Fruit fly (Drosophila melanogaster) whole organism, adult: ENCODE measurements around the gene Mur2B.
A peak's percentile ranks its signal among the peaks of the same experiment; 100 is the strongest.

Source experiments
- CG11617 ChIP-seq: fragments of 200-800 bp; sonication (Bioruptor generic); optimal IDR thresholded peaks from 2 replicates; lab custom pipeline; 2017; ENCODE audit warnings: mild to moderate bottlenecking, missing biosample characterization, missing genetic modification reagents, missing genetic modification characterization
- CG12768 ChIP-seq: fragments of 200-800 bp; sonication (Bioruptor generic); optimal IDR thresholded peaks from 2 replicates; lab custom pipeline; 2017; ENCODE audit warnings: missing biosample characterization, missing genetic modification characterization, mild to moderate bottlenecking, moderate library complexity, missing genetic modification reagents
- CG14711 ChIP-seq: fragments of 200-800 bp; sonication (Bioruptor generic); optimal IDR thresholded peaks from 2 replicates; lab custom pipeline; 2018; ENCODE audit warnings: missing biosample characterization, mild to moderate bottlenecking, missing genetic modification characterization, moderate library complexity
- CG1620 ChIP-seq: fragments of 200-800 bp; sonication (Bioruptor generic); optimal IDR thresholded peaks from 2 replicates; lab custom pipeline; 2016; ENCODE audit warnings: missing biosample characterization, missing genetic modification characterization
- CG33017 ChIP-seq: fragments of 200-800 bp; sonication (Bioruptor generic); optimal IDR thresholded peaks from 2 replicates; lab custom pipeline; 2018; ENCODE audit warnings: missing biosample characterization, mild to moderate bottlenecking, missing genetic modification characterization, moderate library complexity
- CG5204 ChIP-seq: fragments of 200-800 bp; sonication (Bioruptor generic); optimal IDR thresholded peaks from 2 replicates; lab custom pipeline; 2016; ENCODE audit warnings: missing biosample characterization, missing genetic modification characterization
- CG7045 ChIP-seq: fragments of 200-800 bp; sonication (Bioruptor generic); optimal IDR thresholded peaks from 2 replicates; lab custom pipeline; 2017; ENCODE audit warnings: missing biosample characterization, mild to moderate bottlenecking, missing genetic modification characterization
- CG7101 ChIP-seq: fragments of 200-800 bp; sonication (Bioruptor generic); optimal IDR thresholded peaks from 2 replicates; lab custom pipeline; 2018; ENCODE audit warnings: missing biosample characterization, mild to moderate bottlenecking, missing genetic modification characterization, moderate library complexity
- Clk ChIP-seq: fragments of 200-800 bp; sonication (Bioruptor generic); optimal IDR thresholded peaks from 2 replicates; lab custom pipeline; 2017; ENCODE audit warnings: missing biosample characterization, missing genetic modification characterization
- Crg-1 ChIP-seq: fragments of 200-800 bp; sonication (Bioruptor generic); optimal IDR thresholded peaks from 2 replicates; lab custom pipeline; 2016; ENCODE audit warnings: missing biosample characterization, missing genetic modification characterization
- Hr96 ChIP-seq: fragments of 200-800 bp; sonication (Bioruptor generic); optimal IDR thresholded peaks from 2 replicates; lab custom pipeline; 2016; ENCODE audit warnings: missing biosample characterization, missing genetic modification characterization
- Mnt ChIP-seq: fragments of 200-800 bp; sonication (Bioruptor generic); optimal IDR thresholded peaks from 2 replicates; lab custom pipeline; 2016; ENCODE audit warnings: missing biosample characterization, mild to moderate bottlenecking, missing genetic modification characterization
- bab1 ChIP-seq: fragments of 200-800 bp; sonication (Bioruptor generic); optimal IDR thresholded peaks from 3 replicates; lab custom pipeline; 2019; ENCODE audit warnings: missing biosample characterization, mild to moderate bottlenecking, missing genetic modification characterization, moderate library complexity
- cic ChIP-seq: fragments of 200-800 bp; sonication (Bioruptor generic); optimal IDR thresholded peaks from 2 replicates; lab custom pipeline; 2017; ENCODE audit warnings: missing biosample characterization, mild to moderate bottlenecking, missing genetic modification characterization, moderate library complexity
- cnc ChIP-seq, 2 experiments: fragments of >200 bp; optimal IDR thresholded peaks; 2 replicates each; lab custom pipeline; 2017
- kay ChIP-seq: fragments of 200-800 bp; sonication (Bioruptor generic); peaks from one replicate; lab custom pipeline; 2016; ENCODE audit warnings: missing biosample characterization, missing genetic modification characterization, borderline replicate concordance
- ovo ChIP-seq: fragments of 200-800 bp; sonication (Bioruptor generic); optimal IDR thresholded peaks from 2 replicates; lab custom pipeline; 2016; ENCODE audit warnings: missing biosample characterization, missing genetic modification characterization
- pad ChIP-seq: fragments of 200-800 bp; sonication (Bioruptor generic); optimal IDR thresholded peaks from 3 replicates; lab custom pipeline; 2017; ENCODE audit warnings: missing biosample characterization, missing genetic modification characterization, mild to moderate bottlenecking, moderate library complexity, missing genetic modification reagents
- tj ChIP-seq: fragments of 200-800 bp; sonication (Bioruptor generic); optimal IDR thresholded peaks from 3 replicates; lab custom pipeline; 2017; ENCODE audit warnings: missing biosample characterization, mild to moderate bottlenecking, missing genetic modification characterization, moderate library complexity
- toe ChIP-seq: fragments of 200-800 bp; sonication (Bioruptor generic); optimal IDR thresholded peaks from 2 replicates; lab custom pipeline; 2016; ENCODE audit warnings: missing biosample characterization, missing genetic modification characterization

Gene Mur2B

DNA sequence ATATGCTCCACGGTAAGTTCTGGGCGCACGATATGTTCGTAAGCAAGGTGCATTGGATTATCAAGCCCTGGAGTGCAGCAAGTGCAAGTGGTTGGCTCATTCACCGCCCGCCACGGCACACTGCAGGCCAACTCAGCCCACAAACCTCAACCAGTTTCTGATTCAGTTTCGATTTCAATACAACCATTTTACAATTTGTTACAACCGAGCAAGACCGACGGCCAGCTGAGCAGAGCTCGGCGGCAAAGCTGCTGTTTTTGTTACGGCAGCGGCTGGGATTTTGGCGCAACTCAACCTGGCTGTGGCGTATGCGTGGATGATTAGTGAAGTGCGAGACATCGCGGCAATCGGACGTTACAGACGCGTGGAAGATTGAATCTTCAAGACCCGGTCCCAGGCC, 17.7 kb upstream of the Mur2B start, which contains the start of gene b6:
Gene b6 (plus strand): TSS at position 320 of the 400 bp plus-strand sequence.
- no peak for TF ChIP-seq cnc (optimal IDR thresholded peaks at IDR 0.05; lab: Kevin White, UChicago)
- no peak for TF ChIP-seq toe
- no peak for TF ChIP-seq CG7101 (tag; lab: Kevin White, UChicago)
- no peak for TF ChIP-seq tj
- TF ChIP-seq Hr96 (GFP tag; lab: Kevin White, UChicago) = no peak
- TF ChIP-seq Clk (GFP tag; lab: Kevin White, UChicago) = no peak

DNA sequence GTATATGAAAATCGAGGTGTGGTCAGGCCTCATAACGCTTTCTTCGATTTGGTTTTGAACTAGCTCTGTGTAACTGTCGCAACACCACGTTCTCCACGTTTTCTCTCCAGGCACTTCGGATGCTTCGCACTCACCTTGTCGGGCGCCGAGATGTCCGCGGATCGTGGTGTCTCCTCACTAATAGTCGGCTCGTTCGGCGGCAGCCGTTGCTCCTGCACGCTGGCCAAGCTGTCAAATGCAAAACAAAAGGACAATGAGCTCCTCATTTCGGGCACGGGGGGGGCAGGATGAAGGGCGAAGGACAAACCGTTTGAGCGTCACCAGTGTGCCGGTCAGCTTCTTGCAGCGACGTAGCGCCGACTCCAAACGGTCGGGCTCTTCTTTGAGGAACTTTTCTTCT, 12.7 kb upstream of the Mur2B start, which contains the start of gene CG14797:
Gene CG14797 (plus strand): TSS at position 301 of the 400 bp plus-strand sequence.
- TF ChIP-seq Crg-1 (GFP tag; lab: Kevin White, UChicago) (no peak), tj (no peak), cic (GFP tag; lab: Kevin White, UChicago) (no peak), pad (GFP tag; lab: Kevin White, UChicago) (no peak), toe (no peak), CG12768 (GFP tag; lab: Kevin White, UChicago) (no peak), Mnt (GFP tag; lab: Kevin White, UChicago) (no peak), CG5204 (no peak), cnc (optimal IDR thresholded peaks at IDR 0.05; lab: Kevin White, UChicago) (no peak), CG1620 (GFP tag; lab: Kevin White, UChicago) (no peak)

DNA sequence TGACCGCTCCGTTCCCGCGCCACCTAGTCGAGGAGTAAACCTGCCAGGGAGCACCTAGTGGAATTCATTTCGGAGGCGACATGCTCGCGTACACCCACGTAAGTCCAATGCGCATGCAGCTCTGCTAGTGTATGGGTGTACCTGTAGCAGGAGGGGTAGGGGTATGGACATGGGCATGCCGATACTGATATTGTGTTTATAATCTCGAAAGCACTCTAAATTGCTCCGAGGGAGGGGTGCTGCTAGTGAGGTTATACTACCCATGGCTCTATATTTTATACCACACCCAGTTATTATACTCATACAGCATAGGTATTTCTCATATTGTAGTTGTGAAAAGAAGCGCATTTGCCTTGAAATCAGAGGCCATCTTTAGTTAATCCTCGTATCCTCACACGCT, 1.3 kb upstream of the Mur2B start:
- TF ChIP-seq Mnt (GFP tag; lab: Kevin White, UChicago) (peak; percentile 57), CG33017 (tag; lab: Kevin White, UChicago) (no peak), pad (GFP tag; lab: Kevin White, UChicago) (no peak), CG7101 (tag; lab: Kevin White, UChicago) (peak; percentile 6), bab1 (GFP tag; lab: Kevin White, UChicago) (no peak), Hr96 (GFP tag; lab: Kevin White, UChicago) (no peak), CG11617 (GFP tag; lab: Kevin White, UChicago) (no peak), cic (GFP tag; lab: Kevin White, UChicago) (no peak), CG1620 (GFP tag; lab: Kevin White, UChicago) (no peak)

DNA sequence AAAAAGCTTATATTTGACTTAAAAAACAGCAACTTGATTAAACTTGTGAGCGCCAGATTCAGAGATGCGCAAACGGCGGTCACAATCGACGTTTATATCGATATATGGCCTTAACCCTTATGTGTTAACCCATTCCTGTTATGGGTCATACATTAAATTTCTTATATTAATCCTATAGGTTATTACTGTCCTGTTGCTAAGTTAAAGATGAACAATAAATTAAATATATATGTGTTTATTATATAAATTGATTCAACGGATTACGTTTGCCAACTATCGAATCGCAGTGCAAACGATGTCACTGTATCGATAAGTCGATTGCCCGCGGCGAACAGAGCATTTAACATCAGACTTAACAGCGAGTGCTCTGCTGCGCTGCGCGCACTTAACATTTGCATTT, 626 bp upstream of the Mur2B start, which contains the start of the genes CG3740 and hfw:
Gene CG3740 (minus strand): TSS at position 84 of the 400 bp plus-strand sequence.
Gene hfw (plus strand): TSS at position 357 of the 400 bp plus-strand sequence.
- TF ChIP-seq Mnt (GFP tag; lab: Kevin White, UChicago) (peak; percentile 48), cic (GFP tag; lab: Kevin White, UChicago) (no peak), Crg-1 (GFP tag; lab: Kevin White, UChicago) (peak; percentile 10), Clk (GFP tag; lab: Kevin White, UChicago) (no peak), CG7101 (tag; lab: Kevin White, UChicago) (peak; percentile 80), ovo (peak; percentile 32), pad (GFP tag; lab: Kevin White, UChicago) (peak; percentile 45), CG33017 (tag; lab: Kevin White, UChicago) (peak; percentile 51), CG12768 (GFP tag; lab: Kevin White, UChicago) (peak; percentile 29), CG11617 (GFP tag; lab: Kevin White, UChicago) (peak; percentile 62), CG1620 (GFP tag; lab: Kevin White, UChicago) (peak; percentile 50), CG5204 (no peak), CG7045 (GFP tag; lab: Kevin White, UChicago) (peak; percentile 13), CG14711 (tag; lab: Kevin White, UChicago) (peak; percentile 70), tj (peak; percentile 19), toe (peak; percentile 27), bab1 (GFP tag; lab: Kevin White, UChicago) (peak; percentile 82), Hr96 (GFP tag; lab: Kevin White, UChicago) (peak; percentile 13), kay (GFP tag; lab: Kevin White, UChicago) (no peak), cnc (optimal IDR thresholded peaks at IDR 0.05; lab: Kevin White, UChicago) (no peak)

DNA sequence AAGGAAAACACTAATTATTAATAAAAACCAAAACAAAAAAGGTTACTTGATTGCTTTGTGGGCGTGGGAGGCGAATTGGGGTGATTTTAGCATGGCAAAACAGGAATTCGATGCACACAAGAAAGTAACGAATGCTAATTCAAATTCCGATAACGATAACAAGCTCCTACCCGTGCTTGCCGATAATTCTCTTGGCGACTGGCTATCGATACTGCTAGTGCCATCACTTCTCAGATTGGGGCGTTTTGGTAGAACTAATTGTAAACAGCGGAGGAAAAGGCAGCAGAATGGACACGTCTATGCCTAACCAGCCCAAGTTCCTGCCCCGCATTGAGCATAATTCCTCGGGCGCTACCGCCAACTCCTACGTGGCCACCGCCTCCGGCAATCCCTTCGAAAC, 3.8 kb downstream of the Mur2B start, which contains the start of gene dor:
Gene dor (plus strand): TSS at position 217 of the 400 bp plus-strand sequence.
- TF ChIP-seq bab1 (GFP tag; lab: Kevin White, UChicago) (peak; percentile 24), CG1620 (GFP tag; lab: Kevin White, UChicago) (no peak), ovo (no peak), CG12768 (GFP tag; lab: Kevin White, UChicago) (no peak)

DNA sequence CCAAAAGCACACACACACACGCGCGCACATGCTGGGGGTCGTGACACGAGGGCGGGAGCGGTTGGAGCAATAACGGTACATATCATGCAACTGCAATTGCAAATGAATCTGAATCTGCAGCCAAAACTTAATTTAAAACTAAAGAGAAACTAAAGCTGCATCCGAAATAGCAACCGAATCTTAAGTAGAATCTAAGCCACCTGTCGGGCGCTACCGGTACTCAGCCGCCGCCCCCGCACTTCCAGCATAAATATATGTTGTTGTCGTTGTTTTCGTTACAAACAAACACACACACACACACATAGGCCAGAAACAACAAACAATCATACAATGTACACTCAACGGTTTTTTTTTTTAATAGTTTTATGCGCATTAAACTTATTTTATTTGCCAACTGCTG, 8.3 kb downstream of the Mur2B start:
- TF ChIP-seq CG12768 (GFP tag; lab: Kevin White, UChicago) (no peak), ovo (no peak), Crg-1 (GFP tag; lab: Kevin White, UChicago) (no peak), CG33017 (tag; lab: Kevin White, UChicago) (no peak), toe (no peak), Hr96 (GFP tag; lab: Kevin White, UChicago) (no peak), CG7101 (tag; lab: Kevin White, UChicago) (no peak)

DNA sequence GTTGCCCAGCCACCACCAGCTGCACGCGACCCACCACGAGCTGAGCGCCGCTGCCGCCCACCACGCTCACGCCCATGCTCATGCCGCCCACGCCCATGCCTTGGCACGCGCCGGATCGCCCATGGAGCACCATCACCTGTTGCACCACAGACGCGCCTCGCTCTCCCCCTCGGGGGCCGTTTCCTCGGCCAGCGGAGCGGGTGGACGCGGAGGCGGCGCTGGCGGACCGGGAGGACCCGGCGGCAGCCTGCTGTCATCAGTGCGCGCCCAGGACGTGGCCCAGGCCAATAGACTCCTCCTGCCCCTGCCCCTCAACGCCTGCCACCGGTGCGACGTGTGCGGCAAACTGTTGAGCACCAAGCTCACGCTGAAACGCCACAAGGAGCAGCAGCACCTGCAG, 20.7 kb downstream of the Mur2B start:
- TF ChIP-seq CG11617 (GFP tag; lab: Kevin White, UChicago) = no peak
- TF ChIP-seq CG1620 (GFP tag; lab: Kevin White, UChicago) = no peak
- TF ChIP-seq CG33017 (tag; lab: Kevin White, UChicago) = no peak
- no peak for TF ChIP-seq Clk (GFP tag; lab: Kevin White, UChicago)
- TF ChIP-seq kay (GFP tag; lab: Kevin White, UChicago) = no peak
- TF ChIP-seq Crg-1 (GFP tag; lab: Kevin White, UChicago) = no peak
- TF ChIP-seq CG7101 (tag; lab: Kevin White, UChicago) = no peak
- TF ChIP-seq CG14711 (tag; lab: Kevin White, UChicago) = no peak
- no peak for TF ChIP-seq pad (GFP tag; lab: Kevin White, UChicago)
- TF ChIP-seq CG7045 (GFP tag; lab: Kevin White, UChicago) = no peak
- TF ChIP-seq Mnt (GFP tag; lab: Kevin White, UChicago) = no peak
- TF ChIP-seq cic (GFP tag; lab: Kevin White, UChicago) = no peak
- no peak for TF ChIP-seq ovo
- TF ChIP-seq Hr96 (GFP tag; lab: Kevin White, UChicago) = no peak
- no peak for TF ChIP-seq cnc (optimal IDR thresholded peaks at IDR 0.05; lab: Kevin White, UChicago)
- no peak for TF ChIP-seq CG12768 (GFP tag; lab: Kevin White, UChicago)
- no peak for TF ChIP-seq tj
